Worm (Caenorhabditis elegans) whole organism, young adult: ENCODE measurements around the gene frm-8.

Source experiments
- Y53F4B.3 ChIP-seq: fragments of 200-800 bp; sonication (Bioruptor generic); IDR thresholded peaks from 2 replicates; pipeline ENCODE4 v1.3.6; 2022; ENCODE audit warnings: missing genetic modification reagents, missing genetic modification characterization, missing compliant biosample characterization
- hsf-1 ChIP-seq: fragments of 200-800 bp; sonication (Bioruptor generic); IDR thresholded peaks from 2 replicates; pipeline ENCODE4 v1.3.6; 2022; ENCODE audit warnings: missing genetic modification reagents, missing genetic modification characterization, missing compliant biosample characterization

ce11 chrIII:3250596-3251112, 31.7 kb upstream of the frm-8 start, which contains the start of gene Y53G8AL.4:
- TF ChIP-seq Y53F4B.3 (GFP tag; lab: Robert Waterston, UW) (no peak), hsf-1 (GFP tag; lab: Robert Waterston, UW) (no peak)
